Fruit fly (Drosophila melanogaster) whole organism, embryonic: ENCODE results near the gene NK7.1.
A peak's percentile ranks its signal among the peaks of the same experiment; 100 is the strongest.

Experiments
- Abd-B ChIP-seq: fragments of 200-800 bp; sonication (Bioruptor generic); optimal IDR thresholded peaks from 2 replicates; lab custom pipeline; 2018; ENCODE audit warnings: missing biosample characterization, mild to moderate bottlenecking, missing genetic modification characterization, moderate library complexity
- Awh ChIP-seq: fragments of 200-800 bp; sonication (Bioruptor generic); IDR thresholded peaks from 2 replicates; pipeline ENCODE4, ENCODE4 v1.3.6; 2022; ENCODE audit warnings: missing biosample characterization, missing genetic modification characterization
- B-H1 ChIP-seq: fragments of 200-800 bp; sonication (Bioruptor generic); IDR thresholded peaks from 3 replicates; pipeline ENCODE4 v1.3.6; 2022; ENCODE audit warnings: missing biosample characterization, missing genetic modification characterization
- Bteb2 ChIP-seq: fragments of 200-800 bp; sonication (Bioruptor generic); optimal IDR thresholded peaks from 2 replicates; lab custom pipeline; 2016; ENCODE audit warnings: missing biosample characterization, missing genetic modification characterization
- CG11398 ChIP-seq: fragments of 200-800 bp; sonication (Bioruptor generic); optimal IDR thresholded peaks from 2 replicates; lab custom pipeline; 2016; ENCODE audit warnings: missing biosample characterization, missing genetic modification characterization
- CG12104 ChIP-seq: fragments of 200-800 bp; sonication (Bioruptor generic); optimal IDR thresholded peaks from 3 replicates; lab custom pipeline; 2016; ENCODE audit warnings: missing biosample characterization, missing genetic modification characterization
- CG13287 ChIP-seq: fragments of 200-800 bp; sonication (Bioruptor generic); IDR thresholded peaks from 2 replicates; pipeline ENCODE4 v1.3.6; 2022; ENCODE audit warnings: missing biosample characterization, missing genetic modification characterization; ENCODE audit not compliant: partially characterized antibody
- CG14710 ChIP-seq: fragments of 200-800 bp; sonication (Bioruptor generic); optimal IDR thresholded peaks from 3 replicates; lab custom pipeline; 2019; ENCODE audit warnings: missing biosample characterization, mild to moderate bottlenecking, missing genetic modification characterization, moderate library complexity
- CG1603 ChIP-seq: fragments of 200-800 bp; sonication (Bioruptor generic); optimal IDR thresholded peaks from 2 replicates; lab custom pipeline; 2019; ENCODE audit warnings: missing biosample characterization, mild to moderate bottlenecking, missing genetic modification characterization, moderate library complexity
- CG16863 ChIP-seq: fragments of 200-800 bp; sonication (Bioruptor generic); optimal IDR thresholded peaks from 3 replicates; lab custom pipeline; 2016; ENCODE audit warnings: missing biosample characterization, missing genetic modification characterization
- CG2199 ChIP-seq: fragments of 200-800 bp; sonication (Bioruptor generic); IDR thresholded peaks from 3 replicates; pipeline ENCODE4 v1.3.6; 2022; ENCODE audit warnings: missing biosample characterization, missing genetic modification characterization
- CG2712 ChIP-seq: fragments of 200-800 bp; optimal IDR thresholded peaks from 3 replicates; lab custom pipeline; 2019; ENCODE audit warnings: missing biosample characterization, mild to moderate bottlenecking, missing genetic modification characterization, moderate library complexity
- CG2875 ChIP-seq: fragments of 200-800 bp; sonication (Bioruptor generic); optimal IDR thresholded peaks from 2 replicates; lab custom pipeline; 2017; ENCODE audit warnings: missing biosample characterization, mild to moderate bottlenecking, missing genetic modification characterization, missing genetic modification reagents
- CG33557 ChIP-seq: fragments of 200-800 bp; sonication (Bioruptor generic); optimal IDR thresholded peaks from 2 replicates; lab custom pipeline; 2019; ENCODE audit warnings: missing biosample characterization, mild to moderate bottlenecking, missing genetic modification characterization, moderate library complexity
- CG8765 ChIP-seq: fragments of 200-800 bp; sonication (Bioruptor generic); IDR thresholded peaks from 2 replicates; pipeline ENCODE4 v1.3.6; 2022; ENCODE audit warnings: missing biosample characterization, missing genetic modification characterization
- CG9876 ChIP-seq: fragments of 200-800 bp; sonication (Bioruptor generic); optimal IDR thresholded peaks from 2 replicates; lab custom pipeline; 2016; ENCODE audit warnings: missing biosample characterization, missing genetic modification characterization
- CG9932 ChIP-seq: fragments of 200-800 bp; sonication (Bioruptor generic); IDR thresholded peaks from 2 replicates; pipeline ENCODE4 v1.3.6; 2022; ENCODE audit warnings: missing biosample characterization, missing genetic modification characterization
- CTCF ChIP-seq: fragments of 200-800 bp; sonication (Bioruptor generic); optimal IDR thresholded peaks from 2 replicates; lab custom pipeline; 2017; ENCODE audit warnings: missing biosample characterization, mild to moderate bottlenecking, missing genetic modification characterization, moderate library complexity
- CkIIα-i1 ChIP-seq: fragments of 200-800 bp; sonication (Bioruptor generic); IDR thresholded peaks from 2 replicates; pipeline ENCODE4 v1.3.6; 2022; ENCODE audit warnings: missing biosample characterization, missing genetic modification characterization
- Dad ChIP-seq: fragments of 200-800 bp; sonication (Bioruptor generic); optimal IDR thresholded peaks from 3 replicates; lab custom pipeline; 2016; ENCODE audit warnings: missing biosample characterization, missing genetic modification characterization
- Dek ChIP-seq: fragments of 200-800 bp; sonication (Bioruptor generic); optimal IDR thresholded peaks from 3 replicates; lab custom pipeline; 2019; ENCODE audit warnings: missing biosample characterization, mild to moderate bottlenecking, missing genetic modification characterization, moderate library complexity
- Dp ChIP-seq: fragments of 200-800 bp; sonication (Bioruptor generic); optimal IDR thresholded peaks from 2 replicates; lab custom pipeline; 2018; ENCODE audit warnings: missing biosample characterization, mild to moderate bottlenecking, missing genetic modification characterization, moderate library complexity
- Hand ChIP-seq: fragments of 200-800 bp; sonication (Bioruptor generic); optimal IDR thresholded peaks from 2 replicates; lab custom pipeline; 2017; ENCODE audit warnings: mild to moderate bottlenecking, missing biosample characterization, missing genetic modification reagents, missing genetic modification characterization
- HmgD ChIP-seq: fragments of 200-800 bp; sonication (Bioruptor generic); optimal IDR thresholded peaks from 3 replicates; lab custom pipeline; 2016; ENCODE audit warnings: missing biosample characterization, missing genetic modification characterization
- Hr51 ChIP-seq, 2 experiments: fragments of 200-800 bp; sonication (Bioruptor generic); optimal IDR thresholded peaks; 2 replicates in 1 of 2; 3 replicates in 1 of 2; lab custom pipeline; 2016 to 2018; ENCODE audit warnings: missing biosample characterization in 2 of 2, missing genetic modification characterization in 2 of 2, mild to moderate bottlenecking in 1 of 2, moderate library complexity in 1 of 2
- Max ChIP-seq: fragments of 200-800 bp; sonication (Bioruptor generic); optimal IDR thresholded peaks from 2 replicates; lab custom pipeline; 2016; ENCODE audit warnings: missing biosample characterization, mild to moderate bottlenecking, missing genetic modification characterization
- Med ChIP-seq: fragments of 200-800 bp; sonication (Bioruptor generic); peaks from one replicate; lab custom pipeline; 2016; ENCODE audit warnings: missing biosample characterization, missing genetic modification characterization, mild to moderate bottlenecking, inconsistent platforms, moderate library complexity
- Meics ChIP-seq: fragments of 200-800 bp; sonication (Bioruptor generic); optimal IDR thresholded peaks from 2 replicates; lab custom pipeline; 2017; ENCODE audit warnings: missing biosample characterization, mild to moderate bottlenecking, missing genetic modification characterization
- Pdp1 ChIP-seq, 2 experiments: fragments of 200-800 bp; sonication (Bioruptor generic); optimal IDR thresholded peaks; 3 replicates each; lab custom pipeline; 2016; ENCODE audit warnings: missing biosample characterization in 2 of 2, missing genetic modification characterization in 2 of 2, mild to moderate bottlenecking in 1 of 2, moderate library complexity in 1 of 2
- Scr ChIP-seq: fragments of 200-800 bp; sonication (Bioruptor generic); IDR thresholded peaks from 2 replicates; pipeline ENCODE4 v1.3.6; 2022; ENCODE audit warnings: missing biosample characterization, missing genetic modification characterization; ENCODE audit not compliant: partially characterized antibody
- Six4 ChIP-seq: fragments of 200-800 bp; sonication (Bioruptor generic); optimal IDR thresholded peaks from 2 replicates; lab custom pipeline; 2016; ENCODE audit warnings: missing biosample characterization, missing genetic modification characterization
- Stat92E ChIP-seq, 3 experiments: fragments of >200 bp in 2 of 3; fragments of 200-800 bp in 1 of 3; sonication (Bioruptor generic) in 1 of 3; optimal IDR thresholded peaks; 2 replicates each; lab custom pipeline; 2017 to 2019; ENCODE audit warnings: missing biosample characterization in 3 of 3, missing genetic modification characterization in 3 of 3, mild to moderate bottlenecking in 1 of 3, moderate library complexity in 1 of 3
- Xbp1 ChIP-seq: fragments of 200-800 bp; sonication (Bioruptor generic); optimal IDR thresholded peaks from 3 replicates; lab custom pipeline; 2016; ENCODE audit warnings: missing biosample characterization, mild to moderate bottlenecking, missing genetic modification characterization
- abd-A ChIP-seq: fragments of 200-800 bp; sonication (Bioruptor generic); optimal IDR thresholded peaks from 3 replicates; lab custom pipeline; 2019; ENCODE audit warnings: missing biosample characterization, mild to moderate bottlenecking, missing genetic modification characterization, moderate library complexity
- cg ChIP-seq: fragments of 200-800 bp; sonication (Bioruptor generic); optimal IDR thresholded peaks from 3 replicates; lab custom pipeline; 2019; ENCODE audit warnings: missing biosample characterization, mild to moderate bottlenecking, missing genetic modification characterization, moderate library complexity
- chinmo ChIP-seq: fragments of 200-800 bp; sonication (Bioruptor generic); IDR thresholded peaks from 4 replicates; pipeline ENCODE4 v1.3.6; 2022; ENCODE audit warnings: missing biosample characterization, missing genetic modification characterization; ENCODE audit not compliant: partially characterized antibody
- exex ChIP-seq: fragments of 200-800 bp; sonication (Bioruptor generic); optimal IDR thresholded peaks from 4 replicates; lab custom pipeline; 2018; ENCODE audit warnings: missing biosample characterization, mild to moderate bottlenecking, missing genetic modification characterization, moderate library complexity
- gfzf ChIP-seq: fragments of 200-800 bp; sonication (Bioruptor generic); optimal IDR thresholded peaks from 2 replicates; lab custom pipeline; 2016; ENCODE audit warnings: missing biosample characterization, mild to moderate bottlenecking, missing genetic modification characterization, moderate library complexity
- grau ChIP-seq: fragments of 200-800 bp; optimal IDR thresholded peaks from 3 replicates; lab custom pipeline; 2019; ENCODE audit warnings: missing biosample characterization, mild to moderate bottlenecking, missing genetic modification characterization, moderate library complexity
- gsb-n ChIP-seq: fragments of 200-800 bp; sonication (Bioruptor generic); optimal IDR thresholded peaks from 3 replicates; lab custom pipeline; 2018; ENCODE audit warnings: missing biosample characterization, mild to moderate bottlenecking, missing genetic modification characterization
- ham ChIP-seq: fragments of 200-800 bp; sonication (Bioruptor generic); IDR thresholded peaks from 2 replicates; pipeline ENCODE4 v1.3.6; 2022; ENCODE audit warnings: missing biosample characterization, missing genetic modification characterization
- ind ChIP-seq: fragments of 200-800 bp; sonication (Bioruptor generic); optimal IDR thresholded peaks from 3 replicates; lab custom pipeline; 2016; ENCODE audit warnings: missing biosample characterization, missing genetic modification characterization
- lab ChIP-seq: fragments of 200-800 bp; sonication (Bioruptor generic); optimal IDR thresholded peaks from 3 replicates; lab custom pipeline; 2017; ENCODE audit warnings: missing biosample characterization, missing genetic modification characterization, mild to moderate bottlenecking, moderate library complexity, missing genetic modification reagents
- mirr ChIP-seq: fragments of 200-800 bp; sonication (Bioruptor generic); optimal IDR thresholded peaks from 3 replicates; lab custom pipeline; 2018; ENCODE audit warnings: missing biosample characterization, mild to moderate bottlenecking, missing genetic modification characterization
- row ChIP-seq: fragments of 200-800 bp; sonication (Bioruptor generic); IDR thresholded peaks from 3 replicates; pipeline ENCODE4 v1.3.6; 2022; ENCODE audit warnings: missing biosample characterization, missing genetic modification characterization
- tap ChIP-seq: fragments of 200-800 bp; optimal IDR thresholded peaks from 3 replicates; lab custom pipeline; 2019; ENCODE audit warnings: missing biosample characterization, mild to moderate bottlenecking, missing genetic modification characterization, moderate library complexity
- trem ChIP-seq: fragments of 200-800 bp; optimal IDR thresholded peaks from 3 replicates; lab custom pipeline; 2019; ENCODE audit warnings: missing biosample characterization, mild to moderate bottlenecking, missing genetic modification characterization, moderate library complexity

NK7.1 gene

DNA sequence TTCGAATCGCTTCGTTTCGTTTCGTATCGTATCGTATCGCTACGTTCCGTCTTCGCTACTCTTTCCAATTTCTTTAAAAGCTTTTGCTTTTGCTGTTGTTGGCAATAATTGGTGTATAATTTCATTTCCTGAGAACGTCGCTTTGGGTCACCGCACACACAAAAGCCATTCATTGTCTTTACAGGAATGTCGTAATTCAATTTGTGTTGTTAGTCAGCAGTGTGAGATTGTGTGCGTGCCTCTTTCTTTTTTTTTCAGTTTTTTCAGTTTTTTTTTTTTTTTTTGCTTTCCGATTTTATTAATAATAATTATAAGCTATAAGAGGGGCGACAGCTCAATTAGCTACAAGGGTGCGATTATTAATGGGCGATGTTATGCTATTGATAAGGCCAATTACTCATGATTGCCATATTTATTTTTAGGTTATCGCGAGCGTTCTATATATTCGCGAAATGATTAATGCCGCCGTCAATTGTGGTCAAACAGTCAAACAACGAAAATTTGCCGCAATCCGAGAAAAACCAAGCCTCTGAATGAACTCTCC lies 1.5 kb downstream of the NK7.1 start:
- TF ChIP-seq Stat92E (GFP tag; optimal IDR thresholded peaks at IDR 0.05; lab: Kevin White, UChicago), result no peak
- no peak for TF ChIP-seq CG16863 (GFP tag; lab: Kevin White, UChicago)
- TF ChIP-seq CG2875 (GFP tag; lab: Kevin White, UChicago), result no peak
- no peak for TF ChIP-seq Bteb2
- no peak for TF ChIP-seq CG9932 (GFP tag; lab: Robert Waterston, UW)
- TF ChIP-seq CG2712 (tag; lab: Kevin White, UChicago), result no peak
- no peak for TF ChIP-seq ham (GFP tag; lab: Robert Waterston, UW)
- no peak for TF ChIP-seq Abd-B
- TF ChIP-seq Meics (GFP tag; lab: Kevin White, UChicago), result no peak
- no peak for TF ChIP-seq ind (GFP tag; lab: Kevin White, UChicago)
- no peak for TF ChIP-seq Six4 (GFP tag; lab: Kevin White, UChicago)
- TF ChIP-seq CkIIα-i1 (GFP tag; lab: Robert Waterston, UW), result no peak
- TF ChIP-seq row (GFP tag; lab: Robert Waterston, UW), result no peak
- no peak for TF ChIP-seq CG13287 (GFP tag; lab: Robert Waterston, UW)
- no peak for TF ChIP-seq CG33557 (GFP tag; lab: Kevin White, UChicago)
- no peak for TF ChIP-seq trem (tag; lab: Kevin White, UChicago)
- no peak for TF ChIP-seq Xbp1 (GFP tag; lab: Kevin White, UChicago)
- no peak for TF ChIP-seq CG1603 (tag; lab: Kevin White, UChicago)
- TF ChIP-seq CTCF, result no peak
- TF ChIP-seq Awh (GFP tag; lab: Robert Waterston, UW), result no peak
- no peak for TF ChIP-seq Dad
- no peak for TF ChIP-seq gfzf (GFP tag; lab: Kevin White, UChicago)
- TF ChIP-seq HmgD (GFP tag; lab: Kevin White, UChicago), result no peak
- no peak for TF ChIP-seq cg (GFP tag; lab: Kevin White, UChicago)
- no peak for TF ChIP-seq Max
- no peak for TF ChIP-seq tap (tag; lab: Kevin White, UChicago)
- TF ChIP-seq B-H1 (GFP tag; lab: Robert Waterston, UW), result no peak
- TF ChIP-seq CG2199, result 0 out of 3 replicates have a peak, but pooled peaks have one; percentile 6
- no peak for TF ChIP-seq abd-A (tag; lab: Kevin White, UChicago)
- TF ChIP-seq chinmo (GFP tag; lab: Robert Waterston, UW), result 0 out of 4 replicates have a peak, but pooled peaks have one; percentile 32
- no peak for TF ChIP-seq gsb-n
- TF ChIP-seq exex (tag; lab: Kevin White, UChicago), result peak; percentile 50
- peak; percentile 19 for TF ChIP-seq Med (GFP tag; lab: Kevin White, UChicago)
- no peak for TF ChIP-seq Hr51 (GFP tag; optimal IDR thresholded peaks at IDR 0.05; lab: Kevin White, UChicago)
- peak; percentile 38 for TF ChIP-seq lab
- TF ChIP-seq CG11398 (GFP tag; lab: Kevin White, UChicago), result no peak
- no peak for TF ChIP-seq CG12104 (GFP tag; lab: Kevin White, UChicago)
- TF ChIP-seq mirr (GFP tag; lab: Kevin White, UChicago), result no peak
- no peak for TF ChIP-seq CG9876 (GFP tag; lab: Kevin White, UChicago)
- TF ChIP-seq CG8765, result no peak
- TF ChIP-seq Hand (GFP tag; lab: Kevin White, UChicago), result no peak
- TF ChIP-seq Scr (GFP tag; lab: Robert Waterston, UW), result no peak
- no peak for TF ChIP-seq Dek (tag; lab: Kevin White, UChicago)
- no peak for TF ChIP-seq Dp (GFP tag; lab: Kevin White, UChicago)
- peak in 1 of 2 experiments; percentile 12 for TF ChIP-seq Pdp1 (GFP tag; optimal IDR thresholded peaks at IDR 0.05; lab: Kevin White, UChicago)
- TF ChIP-seq CG14710, result no peak
- TF ChIP-seq grau (tag; lab: Kevin White, UChicago), result no peak
